Worm (Caenorhabditis elegans) whole organism, L4 larva: ENCODE data around the gene pph-1.

Experiments
- F10B5.3 ChIP-seq: sonication (generic microtip); optimal IDR thresholded peaks from 2 replicates; lab custom pipeline; 2016; ENCODE audit warnings: mild to moderate bottlenecking, missing genetic modification characterization, missing compliant biosample characterization
- ceh-20 ChIP-seq: fragments of 200-800 bp; sonication (Bioruptor generic); IDR thresholded peaks from 2 replicates; pipeline ENCODE4 v1.3.6; 2022; ENCODE audit warnings: missing genetic modification reagents, missing genetic modification characterization, missing compliant biosample characterization
- egl-27 ChIP-seq: sonication (generic microtip); optimal IDR thresholded peaks from 3 replicates; lab custom pipeline; 2017; ENCODE audit warnings: missing biosample characterization, missing genetic modification reagents, missing genetic modification characterization
- fos-1 ChIP-seq: fragments of 150-350 bp; optimal IDR thresholded peaks from 2 replicates; lab custom pipeline; 2014; ENCODE audit warnings: missing biosample characterization, missing genetic modification characterization
- mep-1 ChIP-seq: fragments of 150-350 bp; sonication (generic microtip); optimal IDR thresholded peaks from 3 replicates; lab custom pipeline; 2014; ENCODE audit warnings: missing biosample characterization, missing genetic modification characterization
- zag-1 ChIP-seq: fragments of 150-350 bp; optimal IDR thresholded peaks from 2 replicates; lab custom pipeline; 2014; ENCODE audit warnings: missing biosample characterization, missing genetic modification characterization
- ztf-11 ChIP-seq: fragments of 150-350 bp; optimal IDR thresholded peaks from 2 replicates; lab custom pipeline; 2014; ENCODE audit warnings: missing biosample characterization, missing genetic modification characterization

DNA sequence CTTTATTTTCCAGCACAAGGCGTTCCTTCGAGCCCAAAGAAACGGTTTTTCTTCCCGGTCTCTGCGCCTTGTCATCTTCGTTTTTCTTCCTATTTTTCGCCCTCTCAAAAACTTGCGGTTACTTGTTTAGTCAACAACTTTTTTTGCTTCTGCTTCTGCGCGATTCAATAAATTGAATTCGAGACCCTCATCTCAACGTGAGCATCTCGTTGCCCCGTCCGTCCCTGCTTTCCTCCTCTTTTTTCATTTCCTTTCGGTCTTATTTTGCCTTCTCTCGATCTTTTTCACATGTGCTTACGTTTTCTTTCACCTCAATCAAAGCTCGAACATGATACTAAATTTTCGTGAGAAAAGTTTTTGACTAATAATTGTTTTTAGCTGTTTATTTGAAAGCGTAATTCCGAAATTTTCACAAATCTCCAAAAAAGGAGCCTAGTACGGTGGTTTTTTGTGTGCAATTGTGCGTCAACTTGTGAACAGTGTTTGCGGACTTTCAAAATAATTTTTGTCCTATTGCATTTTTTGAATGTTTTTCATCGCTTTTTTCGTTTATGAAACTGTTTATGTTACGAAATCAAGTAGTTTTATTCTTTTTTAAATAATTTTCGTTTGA is 22.3 kb upstream of the pph-1 start:
- TF ChIP-seq egl-27 (tag; lab: Kevin White, UChicago) (no peak), fos-1 (tag; lab: Kevin White, UChicago) (no peak), F10B5.3 (tag; lab: Kevin White, UChicago) (no peak), mep-1 (tag; lab: Kevin White, UChicago) (no peak), ceh-20 (GFP tag; lab: Robert Waterston, UW) (no peak), zag-1 (no peak), ztf-11 (no peak)
